Worm (Caenorhabditis elegans) whole organism, L2 larva: Measurements from ENCODE around the gene C08D8.7.

Source experiments
- lin-11 ChIP-seq: fragments of 150-350 bp; sonication (generic microtip); optimal IDR thresholded peaks from 2 replicates; lab custom pipeline; 2014; ENCODE audit warnings: missing biosample characterization, missing genetic modification characterization, inconsistent platforms, mixed read lengths
- mdl-1 ChIP-seq, 2 experiments: fragments of 150-350 bp in 1 of 2; sonication (generic microtip) in 1 of 2; optimal IDR thresholded peaks; 2 replicates each; lab custom pipeline; 2017; ENCODE audit warnings: missing biosample characterization in 2 of 2, missing genetic modification characterization in 2 of 2
- nhr-12 ChIP-seq: fragments of 150-350 bp; optimal IDR thresholded peaks from 2 replicates; lab custom pipeline; 2014; ENCODE audit warnings: missing biosample characterization, missing genetic modification characterization
- ztf-4 ChIP-seq: fragments of 150-350 bp; optimal IDR thresholded peaks from 2 replicates; lab custom pipeline; 2014; ENCODE audit warnings: missing biosample characterization, missing genetic modification characterization

DNA sequence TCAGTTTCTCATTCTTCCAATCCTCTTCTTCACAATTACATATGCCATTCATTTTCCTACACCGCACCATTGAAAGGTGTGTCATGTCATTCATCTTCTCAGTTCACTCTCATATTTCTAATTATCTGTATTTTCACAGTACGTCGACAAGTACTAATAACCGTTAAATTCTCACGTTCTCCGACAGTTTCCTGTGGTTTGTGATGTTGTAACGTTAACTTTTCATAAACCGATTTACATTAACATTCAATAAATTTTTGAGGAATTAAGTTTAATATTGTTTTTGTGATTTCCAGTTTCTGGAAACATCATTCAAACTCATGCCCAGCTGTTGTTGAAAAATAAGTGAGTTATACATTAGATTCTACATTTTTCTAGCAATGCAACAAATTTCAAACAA, 6.7 kb upstream of the C08D8.7 start, which contains the start of gene tmd-2:
- TF ChIP-seq nhr-12 (tag; lab: Kevin White, UChicago) (no peak), mdl-1 (tag; optimal IDR thresholded peaks at IDR 0.05; lab: Kevin White, UChicago) (no peak), ztf-4 (tag; lab: Kevin White, UChicago) (no peak), lin-11 (tag; lab: Kevin White, UChicago) (no peak)
